Fruit fly (Drosophila melanogaster) whole organism, pupa: Measurements from ENCODE around the gene nmo.

ENCODE experiments used
- CG13204 ChIP-seq: fragments of 200-800 bp; sonication (Bioruptor generic); optimal IDR thresholded peaks from 2 replicates; lab custom pipeline; 2018; ENCODE audit warnings: missing biosample characterization, mild to moderate bottlenecking, missing genetic modification characterization, moderate library complexity
- CG15710 ChIP-seq: fragments of 200-800 bp; sonication (Bioruptor generic); optimal IDR thresholded peaks from 2 replicates; lab custom pipeline; 2018; ENCODE audit warnings: missing biosample characterization, mild to moderate bottlenecking, missing genetic modification characterization, moderate library complexity
- CG34367 ChIP-seq: fragments of 200-800 bp; sonication (Bioruptor generic); optimal IDR thresholded peaks from 2 replicates; lab custom pipeline; 2018; ENCODE audit warnings: missing biosample characterization, mild to moderate bottlenecking, missing genetic modification characterization
- CG4496 ChIP-seq: fragments of 200-800 bp; sonication (Bioruptor generic); IDR thresholded peaks from 3 replicates; pipeline ENCODE4 v1.3.6; 2022; ENCODE audit warnings: missing biosample characterization, missing genetic modification characterization
- CG9948 ChIP-seq: fragments of 200-800 bp; sonication (Bioruptor generic); optimal IDR thresholded peaks from 2 replicates; lab custom pipeline; 2018; ENCODE audit warnings: missing biosample characterization, mild to moderate bottlenecking, missing genetic modification characterization, moderate library complexity
- EcR ChIP-seq: fragments of 200-800 bp; sonication (Bioruptor generic); optimal IDR thresholded peaks from 3 replicates; lab custom pipeline; 2019; ENCODE audit warnings: missing biosample characterization, missing genetic modification characterization, mild to moderate bottlenecking, moderate library complexity, missing genetic modification reagents
- Pif1B ChIP-seq: fragments of 200-800 bp; sonication (Bioruptor generic); optimal IDR thresholded peaks from 3 replicates; lab custom pipeline; 2016; ENCODE audit warnings: missing biosample characterization, missing genetic modification characterization
- fd96Ca ChIP-seq: fragments of 200-800 bp; sonication (Bioruptor generic); IDR thresholded peaks from 3 replicates; pipeline ENCODE4 v1.3.6; 2022; ENCODE audit warnings: missing biosample characterization, missing genetic modification characterization
- gl ChIP-seq: fragments of 200-800 bp; sonication (Bioruptor generic); optimal IDR thresholded peaks from 2 replicates; lab custom pipeline; 2018; ENCODE audit warnings: missing biosample characterization, mild to moderate bottlenecking, missing genetic modification characterization

DNA sequence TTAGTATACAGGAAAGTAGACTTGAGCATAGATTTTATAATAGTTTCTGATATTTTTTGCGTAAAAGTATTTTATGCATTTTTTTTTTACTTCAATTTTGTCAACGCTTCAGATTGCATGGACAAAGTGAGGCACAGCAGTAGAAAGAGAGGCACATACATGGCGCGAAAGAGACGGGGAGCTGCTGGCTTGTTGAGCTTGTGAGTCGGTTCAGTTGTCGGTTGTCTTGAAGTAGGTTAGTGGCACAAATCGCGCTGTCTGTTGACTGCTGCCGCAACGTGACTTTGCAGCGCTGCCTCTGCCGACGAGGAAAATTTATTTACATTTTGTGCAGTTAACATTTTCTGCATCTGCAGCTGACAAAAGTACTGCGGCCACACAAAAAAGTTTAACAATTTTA, 26.9 kb downstream of the nmo start:
- TF ChIP-seq fd96Ca (GFP tag; lab: Robert Waterston, UW) (no peak), Pif1B (GFP tag; lab: Kevin White, UChicago) (no peak), CG15710 (no peak), CG9948 (tag; lab: Kevin White, UChicago) (no peak), CG4496 (GFP tag; lab: Robert Waterston, UW) (0 out of 3 replicates have a peak, but pooled peaks have one; percentile 21), CG13204 (GFP tag; lab: Kevin White, UChicago) (no peak), gl (tag; lab: Kevin White, UChicago) (no peak), CG34367 (tag; lab: Kevin White, UChicago) (no peak), EcR (GFP tag; lab: Kevin White, UChicago) (no peak)
